Worm (Caenorhabditis elegans) whole organism, late embryonic: Measurements from ENCODE around the gene C01G6.9.

ENCODE experiments used
- K02D7.2 ChIP-seq: sonication (generic microtip); optimal IDR thresholded peaks from 2 replicates; lab custom pipeline; 2017; ENCODE audit warnings: mild to moderate bottlenecking, missing genetic modification characterization, missing compliant biosample characterization
- K09A11.1 ChIP-seq: sonication (generic microtip); optimal IDR thresholded peaks from 2 replicates; lab custom pipeline; 2017; ENCODE audit warnings: antibody characterized with exemption, mild to moderate bottlenecking, missing genetic modification characterization, missing compliant biosample characterization; ENCODE audit not compliant: insufficient read depth
- ceh-19 ChIP-seq: fragments of 200-800 bp; sonication (Bioruptor generic); optimal IDR thresholded peaks from 2 replicates; lab custom pipeline; 2018; ENCODE audit warnings: mild to moderate bottlenecking, missing genetic modification characterization, missing compliant biosample characterization
- ceh-45 ChIP-seq: fragments of 200-800 bp; sonication (Bioruptor generic); IDR thresholded peaks from 2 replicates; pipeline ENCODE4 v1.3.6; 2022; ENCODE audit warnings: missing genetic modification reagents, missing genetic modification characterization, missing compliant biosample characterization
- ceh-48 ChIP-seq: sonication (generic microtip); optimal IDR thresholded peaks from 2 replicates; lab custom pipeline; 2016; ENCODE audit warnings: missing genetic modification characterization, inconsistent platforms, missing compliant biosample characterization
- eyg-1 ChIP-seq: sonication (generic microtip); optimal IDR thresholded peaks from 2 replicates; lab custom pipeline; 2016; ENCODE audit warnings: missing genotype, missing genetic modification characterization, missing compliant biosample characterization
- fax-1 ChIP-seq: sonication (generic microtip); optimal IDR thresholded peaks from 2 replicates; lab custom pipeline; 2016; ENCODE audit warnings: missing genotype, missing genetic modification characterization, missing compliant biosample characterization
- npax-4 ChIP-seq: sonication (generic microtip); optimal IDR thresholded peaks from 2 replicates; lab custom pipeline; 2016; ENCODE audit warnings: missing genetic modification characterization, missing compliant biosample characterization
- pros-1 ChIP-seq: fragments of 150-350 bp; optimal IDR thresholded peaks from 2 replicates; lab custom pipeline; 2014; ENCODE audit warnings: missing biosample characterization, missing genetic modification reagents, missing genetic modification characterization
- rnt-1 ChIP-seq: sonication (generic microtip); optimal IDR thresholded peaks from 2 replicates; lab custom pipeline; 2016; ENCODE audit warnings: missing genetic modification characterization, missing compliant biosample characterization
- ttx-3 ChIP-seq: sonication (generic microtip); optimal IDR thresholded peaks from 2 replicates; lab custom pipeline; 2016; ENCODE audit warnings: missing genetic modification reagents, missing genetic modification characterization, missing compliant biosample characterization
- unc-86 ChIP-seq: sonication (generic microtip); optimal IDR thresholded peaks from 2 replicates; lab custom pipeline; 2016; ENCODE audit warnings: missing genetic modification characterization, missing compliant biosample characterization

C01G6.9 gene

ce11 chrII:9246648-9247047 lies 49.0 kb downstream of the C01G6.9 start, which contains the start of gene T26C5.5:
TSS of gene T26C5.5 (minus strand) at chrII:9246748.
- TF ChIP-seq ceh-45 (GFP tag; lab: Robert Waterston, UW) (no peak), fax-1 (tag; lab: Kevin White, UChicago) (no peak), ceh-48 (tag; lab: Kevin White, UChicago) (no peak), eyg-1 (tag; lab: Kevin White, UChicago) (no peak), pros-1 (tag; lab: Kevin White, UChicago) (no peak), npax-4 (tag; lab: Kevin White, UChicago) (no peak), K02D7.2 (tag; lab: Kevin White, UChicago) (no peak), rnt-1 (tag; lab: Kevin White, UChicago) (no peak), ttx-3 (tag; lab: Kevin White, UChicago) (no peak), unc-86 (tag; lab: Kevin White, UChicago) (no peak), K09A11.1 (no peak), ceh-19 (no peak)
